Worm (Caenorhabditis elegans) whole organism, L2 larva: ENCODE results near the gene fbxb-72.

Source experiments
- crh-2 ChIP-seq: sonication (generic microtip); optimal IDR thresholded peaks from 2 replicates; lab custom pipeline; 2017; ENCODE audit warnings: missing biosample characterization, missing genetic modification characterization
- nhr-77 ChIP-seq: fragments of 150-350 bp; optimal IDR thresholded peaks from 2 replicates; lab custom pipeline; 2014; ENCODE audit warnings: missing biosample characterization, missing genetic modification characterization
- ztf-11 ChIP-seq: sonication (generic microtip); optimal IDR thresholded peaks from 2 replicates; lab custom pipeline; 2017; ENCODE audit warnings: missing biosample characterization, missing genetic modification characterization

DNA sequence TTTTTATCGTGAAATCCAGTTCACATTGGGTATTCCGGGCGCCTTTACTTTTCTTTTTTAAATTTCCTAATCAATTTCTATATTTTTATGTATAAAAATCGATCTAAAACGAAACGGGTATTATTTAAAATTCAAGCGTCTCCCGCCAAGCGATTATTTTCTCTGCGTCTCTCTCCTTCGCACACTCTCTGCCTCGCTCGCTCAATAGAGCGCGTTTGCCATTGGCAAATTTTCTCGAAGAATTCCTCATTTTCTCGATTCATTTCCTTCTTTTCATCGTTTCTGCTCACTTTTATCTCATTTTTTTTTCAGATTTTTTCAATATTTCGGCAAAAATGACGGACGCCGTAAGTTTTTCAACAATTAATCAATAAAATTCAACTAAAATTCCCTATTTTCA, 49.5 kb upstream of the fbxb-72 start, which contains the start of gene sti-1:
- no peak for TF ChIP-seq nhr-77 (tag; lab: Kevin White, UChicago)
- peak; percentile 90 for TF ChIP-seq crh-2 (tag; lab: Kevin White, UChicago)
- no peak for TF ChIP-seq ztf-11
